Worm (Caenorhabditis elegans): Measurements from ENCODE around the gene C12D12.1.

ce11 chrX:3518494-3518893 is 19.4 kb downstream of the C12D12.1 start, which contains the start of gene npr-16:
- TF ChIP-seq ceh-100 (GFP tag; IDR thresholded peaks at IDR 0.05) (no peak), ztf-3 (GFP tag; optimal IDR thresholded peaks at IDR 0.05) (no peak), pha-4 (tag; optimal IDR thresholded peaks at IDR 0.05) (no peak), lsl-1 (GFP tag; optimal IDR thresholded peaks at IDR 0.05) (no peak), atf-7 (tag; optimal IDR thresholded peaks at IDR 0.05) (no peak), ama-1 (optimal IDR thresholded peaks at IDR 0.05) (no peak), ama-1 (GFP tag; optimal IDR thresholded peaks at IDR 0.05) (no peak), ceh-58 (GFP tag; IDR thresholded peaks at IDR 0.05) (no peak)

Measured in whole organism, young adult.